Worm (Caenorhabditis elegans): ENCODE measurements around the gene ztf-16.

DNA sequence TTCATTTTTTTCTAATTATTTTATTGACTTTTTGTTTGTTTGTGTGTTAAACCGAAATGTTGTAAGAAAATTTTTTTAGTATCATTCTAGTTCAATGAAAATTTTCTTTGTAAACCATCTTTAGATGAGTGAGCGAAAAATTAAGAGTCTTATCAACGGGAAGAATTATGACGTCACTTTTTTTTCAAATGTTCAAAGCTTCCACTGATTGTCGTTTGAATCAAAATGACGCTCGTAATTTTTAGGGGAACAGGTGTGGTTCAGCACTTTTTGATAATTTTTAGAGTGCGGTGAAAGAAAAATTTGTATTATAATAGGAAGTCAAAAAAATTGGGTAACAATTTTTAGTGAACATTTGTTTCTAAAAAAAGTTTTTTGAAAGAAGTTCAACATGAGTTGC, 10.3 kb upstream of the ztf-16 start:
- no peak for TF ChIP-seq egl-27 (tag; optimal IDR thresholded peaks at IDR 0.05)
- TF ChIP-seq sox-4 (tag; optimal IDR thresholded peaks at IDR 0.05): no peak
- no peak for TF ChIP-seq nhr-77 (tag; optimal IDR thresholded peaks at IDR 0.05)
- TF ChIP-seq blmp-1 (tag; optimal IDR thresholded peaks at IDR 0.05): no peak
- no peak for TF ChIP-seq rnt-1 (tag; optimal IDR thresholded peaks at IDR 0.05)
- TF ChIP-seq ceh-8 (GFP tag; optimal IDR thresholded peaks at IDR 0.05): no peak
- no peak for TF ChIP-seq ztf-11 (tag; optimal IDR thresholded peaks at IDR 0.05)
- TF ChIP-seq lin-15B (tag; optimal IDR thresholded peaks at IDR 0.05): no peak
- no peak for TF ChIP-seq zag-1 (tag; optimal IDR thresholded peaks at IDR 0.05)
- TF ChIP-seq ces-1 (GFP tag; optimal IDR thresholded peaks at IDR 0.05): no peak
- TF ChIP-seq ets-5 (GFP tag; IDR thresholded peaks at IDR 0.05): no peak
- TF ChIP-seq fos-1 (tag; optimal IDR thresholded peaks at IDR 0.05): no peak

Measured in whole organism, L1 larva.